Fruit fly (Drosophila melanogaster) whole organism, prepupa: Measurements from ENCODE around the gene lectin-24A.

Experiments used
- Blimp-1 ChIP-seq: fragments of 200-800 bp; sonication (Bioruptor generic); optimal IDR thresholded peaks from 3 replicates; lab custom pipeline; 2017; ENCODE audit warnings: missing biosample characterization, missing genetic modification characterization, mild to moderate bottlenecking, moderate library complexity, missing genetic modification reagents
- CG10669 ChIP-seq: fragments of 200-800 bp; sonication (Bioruptor generic); optimal IDR thresholded peaks from 3 replicates; lab custom pipeline; 2018; ENCODE audit warnings: missing biosample characterization, mild to moderate bottlenecking, missing genetic modification characterization, moderate library complexity
- CG11902 ChIP-seq: fragments of 200-800 bp; sonication (Bioruptor generic); optimal IDR thresholded peaks from 3 replicates; lab custom pipeline; 2016; ENCODE audit warnings: missing biosample characterization, missing genetic modification characterization
- CG32006 ChIP-seq: fragments of 200-800 bp; sonication (Bioruptor generic); optimal IDR thresholded peaks from 3 replicates; lab custom pipeline; 2017; ENCODE audit warnings: missing biosample characterization, mild to moderate bottlenecking, missing genetic modification characterization
- CG6854 ChIP-seq: fragments of 200-800 bp; sonication (Bioruptor generic); optimal IDR thresholded peaks from 2 replicates; lab custom pipeline; 2017; ENCODE audit warnings: missing biosample characterization, mild to moderate bottlenecking, missing genetic modification characterization
- CG8632 ChIP-seq: fragments of 200-800 bp; sonication (Bioruptor generic); optimal IDR thresholded peaks from 3 replicates; lab custom pipeline; 2016; ENCODE audit warnings: missing biosample characterization, missing genetic modification characterization
- CG9139 ChIP-seq: fragments of 200-800 bp; sonication (Bioruptor generic); optimal IDR thresholded peaks from 3 replicates; lab custom pipeline; 2017; ENCODE audit warnings: missing biosample characterization, mild to moderate bottlenecking, missing genetic modification characterization
- Eip75B ChIP-seq: fragments of 200-800 bp; sonication (Bioruptor generic); optimal IDR thresholded peaks from 3 replicates; lab custom pipeline; 2016; ENCODE audit warnings: missing biosample characterization, missing genetic modification characterization
- Eip78C ChIP-seq: fragments of 200-800 bp; sonication (Bioruptor generic); peaks from one replicate; lab custom pipeline; 2016; ENCODE audit warnings: missing biosample characterization, missing genetic modification characterization
- Gug ChIP-seq: fragments of 200-800 bp; sonication (Bioruptor generic); IDR thresholded peaks from 2 replicates; pipeline ENCODE4 v1.3.6; 2022; ENCODE audit warnings: missing biosample characterization, missing genetic modification characterization
- Hr39 ChIP-seq: fragments of 200-800 bp; sonication (Bioruptor generic); optimal IDR thresholded peaks from 2 replicates; lab custom pipeline; 2016; ENCODE audit warnings: missing biosample characterization, missing genetic modification characterization
- Sox102F ChIP-seq: fragments of 200-800 bp; sonication (Bioruptor generic); optimal IDR thresholded peaks from 2 replicates; lab custom pipeline; 2016; ENCODE audit warnings: missing biosample characterization, mild to moderate bottlenecking, missing genetic modification characterization
- lz ChIP-seq: fragments of 200-800 bp; sonication (Bioruptor generic); optimal IDR thresholded peaks from 3 replicates; lab custom pipeline; 2016; ENCODE audit warnings: missing biosample characterization, missing genetic modification characterization
- net ChIP-seq: fragments of 200-800 bp; sonication (Bioruptor generic); optimal IDR thresholded peaks from 3 replicates; lab custom pipeline; 2016; ENCODE audit warnings: missing biosample characterization, missing genetic modification characterization

dm6 chr2L:3670481-3670880 is 47.1 kb downstream of the lectin-24A start, which contains the start of gene Sfp24Bc:
- no peak for TF ChIP-seq net (GFP tag; lab: Kevin White, UChicago)
- no peak for TF ChIP-seq CG11902
- TF ChIP-seq Blimp-1 (GFP tag; lab: Kevin White, UChicago): no peak
- TF ChIP-seq CG8632 (GFP tag; lab: Kevin White, UChicago): no peak
- no peak for TF ChIP-seq CG9139 (GFP tag; lab: Kevin White, UChicago)
- TF ChIP-seq CG32006: no peak
- no peak for TF ChIP-seq CG10669 (GFP tag; lab: Kevin White, UChicago)
- no peak for TF ChIP-seq Gug (GFP tag; lab: Robert Waterston, UW)
- TF ChIP-seq Sox102F (GFP tag; lab: Kevin White, UChicago): no peak
- no peak for TF ChIP-seq Eip78C
- TF ChIP-seq lz (GFP tag; lab: Kevin White, UChicago): no peak
- no peak for TF ChIP-seq CG6854 (GFP tag; lab: Kevin White, UChicago)
- no peak for TF ChIP-seq Eip75B (GFP tag; lab: Kevin White, UChicago)
- TF ChIP-seq Hr39 (GFP tag; lab: Kevin White, UChicago): no peak
